Fruit fly (Drosophila melanogaster) S2 (cell line): ENCODE data around the gene Alp13.

Source experiments
- CG8478 ChIP-seq: fragments of >200 bp; optimal IDR thresholded peaks from 2 replicates; lab custom pipeline; 2018
- CTCF ChIP-seq, 2 experiments: fragments of >200 bp; optimal IDR thresholded peaks; 2 replicates each; lab custom pipeline; 2018

dm6 chr3R:10080699-10081098 lies 5.5 kb upstream of the Alp13 start:
- TF ChIP-seq CTCF (optimal IDR thresholded peaks at IDR 0.05; lab: Kevin White, UChicago) (no peak), CG8478 (lab: Kevin White, UChicago) (no peak)
